Fruit fly (Drosophila melanogaster): Measurements from ENCODE around the gene Gbeta5.

DNA sequence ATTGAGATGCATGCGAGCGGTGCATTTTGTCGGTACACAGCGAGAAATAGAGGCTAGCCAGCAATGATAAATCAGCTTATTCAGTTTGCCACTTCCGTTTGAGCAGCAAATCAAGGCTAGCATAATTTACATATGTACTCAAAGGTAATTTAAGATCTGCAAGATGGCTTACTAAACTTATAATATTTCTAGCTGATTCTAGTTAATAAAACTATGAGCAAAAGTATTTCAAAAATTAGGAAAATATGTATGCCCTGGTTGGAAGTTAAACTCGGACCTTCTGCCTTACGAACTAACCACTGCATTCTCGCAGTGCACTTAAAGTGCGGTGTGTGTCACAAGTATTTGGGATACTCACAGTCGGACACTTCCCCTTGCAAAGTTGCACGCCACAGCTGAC lies 29.2 kb downstream of the Gbeta5 start:
- TF ChIP-seq CG6689 (GFP tag; IDR thresholded peaks at IDR 0.05) (no peak), CG6854 (GFP tag; optimal IDR thresholded peaks at IDR 0.05) (no peak), Meics (GFP tag; optimal IDR thresholded peaks at IDR 0.05) (no peak), HmgZ (tag; optimal IDR thresholded peaks at IDR 0.05) (no peak), stwl (tag; optimal IDR thresholded peaks at IDR 0.05) (no peak), CG18619 (GFP tag; optimal IDR thresholded peaks at IDR 0.05) (no peak), lmd (GFP tag; IDR thresholded peaks at IDR 0.05) (no peak), crp (GFP tag; optimal IDR thresholded peaks at IDR 0.05) (no peak), zfh2 (GFP tag; optimal IDR thresholded peaks at IDR 0.05) (no peak), h (optimal IDR thresholded peaks at IDR 0.05) (no peak), Dad (GFP tag; optimal IDR thresholded peaks at IDR 0.05) (no peak), Myb (GFP tag; optimal IDR thresholded peaks at IDR 0.05) (no peak), CG34422 (GFP tag; IDR thresholded peaks at IDR 0.05) (no peak), caup (GFP tag; optimal IDR thresholded peaks at IDR 0.05; ENCODE audit: severe bottlenecking) (no peak)

All from whole organism, embryonic.